Worm (Caenorhabditis elegans) whole organism, late embryonic: ENCODE results near the gene F59A1.6.

Experiments
- C38D4.7 ChIP-seq: fragments of 200-800 bp; sonication (Bioruptor generic); optimal IDR thresholded peaks from 2 replicates; lab custom pipeline; 2018; ENCODE audit warnings: mild to moderate bottlenecking, missing genetic modification characterization, moderate library complexity, missing compliant biosample characterization
- ceh-22 ChIP-seq: sonication (generic microtip); optimal IDR thresholded peaks from 2 replicates; lab custom pipeline; 2017; ENCODE audit warnings: missing biosample characterization, missing genetic modification characterization
- ceh-34 ChIP-seq: sonication (generic microtip); optimal IDR thresholded peaks from 2 replicates; lab custom pipeline; 2016; ENCODE audit warnings: mild to moderate bottlenecking, missing genetic modification characterization, missing compliant biosample characterization
- elt-2 ChIP-seq: sonication (generic microtip); optimal IDR thresholded peaks from 2 replicates; lab custom pipeline; 2016; ENCODE audit warnings: missing genetic modification reagents, missing genetic modification characterization, missing compliant biosample characterization
- elt-4 ChIP-seq: sonication (generic microtip); optimal IDR thresholded peaks from 2 replicates; lab custom pipeline; 2016; ENCODE audit warnings: missing genetic modification characterization, missing compliant biosample characterization
- fax-1 ChIP-seq: sonication (generic microtip); optimal IDR thresholded peaks from 2 replicates; lab custom pipeline; 2016; ENCODE audit warnings: missing genotype, missing genetic modification characterization, missing compliant biosample characterization
- lin-11 ChIP-seq: fragments of 200-800 bp; sonication (Bioruptor generic); optimal IDR thresholded peaks from 2 replicates; lab custom pipeline; 2018; ENCODE audit warnings: mild to moderate bottlenecking, missing genetic modification characterization, missing compliant biosample characterization
- nhr-232 ChIP-seq: sonication (generic microtip); optimal IDR thresholded peaks from 2 replicates; lab custom pipeline; 2016; ENCODE audit warnings: missing genetic modification characterization, missing compliant biosample characterization
- pha-4 ChIP-seq: fragments of 150-350 bp; optimal IDR thresholded peaks from 2 replicates; lab custom pipeline; 2018; ENCODE audit warnings: missing biosample characterization, missing genetic modification reagents, missing genetic modification characterization
- rnt-1 ChIP-seq: sonication (generic microtip); optimal IDR thresholded peaks from 2 replicates; lab custom pipeline; 2016; ENCODE audit warnings: missing genetic modification characterization, missing compliant biosample characterization
- sox-4 ChIP-seq: sonication (generic microtip); optimal IDR thresholded peaks from 2 replicates; lab custom pipeline; 2017; ENCODE audit warnings: mild to moderate bottlenecking, missing genetic modification characterization, inconsistent platforms, missing compliant biosample characterization

ce11 chrV:17667676-17668075, 17.3 kb upstream of the F59A1.6 start, which contains the start of gene F59A1.12:
- no peak for TF ChIP-seq pha-4 (tag; lab: Kevin White, UChicago)
- TF ChIP-seq sox-4: no peak
- no peak for TF ChIP-seq elt-2
- TF ChIP-seq ceh-34 (tag; lab: Kevin White, UChicago): no peak
- no peak for TF ChIP-seq C38D4.7 (GFP tag; lab: Kevin White, UChicago)
- TF ChIP-seq elt-4 (tag; lab: Kevin White, UChicago): no peak
- TF ChIP-seq fax-1: no peak
- TF ChIP-seq ceh-22: no peak
- no peak for TF ChIP-seq lin-11 (tag; lab: Kevin White, UChicago)
- no peak for TF ChIP-seq nhr-232 (tag; lab: Kevin White, UChicago)
- no peak for TF ChIP-seq rnt-1 (tag; lab: Kevin White, UChicago)
